Fruit fly (Drosophila melanogaster) whole organism, prepupa: ENCODE measurements around the gene Mur29B.

Source experiments
- Blimp-1 ChIP-seq: fragments of 200-800 bp; sonication (Bioruptor generic); optimal IDR thresholded peaks from 3 replicates; lab custom pipeline; 2017; ENCODE audit warnings: missing biosample characterization, missing genetic modification characterization, mild to moderate bottlenecking, moderate library complexity, missing genetic modification reagents
- CG11294 ChIP-seq: fragments of 200-800 bp; sonication (Bioruptor generic); IDR thresholded peaks from 2 replicates; pipeline ENCODE4 v1.3.6; 2022; ENCODE audit warnings: missing biosample characterization, missing genetic modification characterization
- CG11762 ChIP-seq: fragments of 200-800 bp; sonication (Bioruptor generic); optimal IDR thresholded peaks from 3 replicates; lab custom pipeline; 2016; ENCODE audit warnings: missing biosample characterization, missing genetic modification characterization; ENCODE audit not compliant: insufficient read depth
- CG11902 ChIP-seq: fragments of 200-800 bp; sonication (Bioruptor generic); optimal IDR thresholded peaks from 3 replicates; lab custom pipeline; 2016; ENCODE audit warnings: missing biosample characterization, missing genetic modification characterization
- CG15336 ChIP-seq: fragments of 200-800 bp; sonication (Bioruptor generic); IDR thresholded peaks from 2 replicates; pipeline ENCODE4 v1.3.6; 2022; ENCODE audit warnings: missing biosample characterization, missing genetic modification characterization
- CG16779 ChIP-seq: fragments of 200-800 bp; sonication (Bioruptor generic); optimal IDR thresholded peaks from 3 replicates; lab custom pipeline; 2017; ENCODE audit warnings: missing biosample characterization, mild to moderate bottlenecking, missing genetic modification characterization
- CG3032 ChIP-seq: fragments of 200-800 bp; optimal IDR thresholded peaks from 2 replicates; lab custom pipeline; 2019; ENCODE audit warnings: missing biosample characterization, mild to moderate bottlenecking, missing genetic modification characterization, moderate library complexity
- CG32006 ChIP-seq: fragments of 200-800 bp; sonication (Bioruptor generic); optimal IDR thresholded peaks from 3 replicates; lab custom pipeline; 2017; ENCODE audit warnings: missing biosample characterization, mild to moderate bottlenecking, missing genetic modification characterization
- CG34406 ChIP-seq: fragments of 200-800 bp; sonication (Bioruptor generic); optimal IDR thresholded peaks from 3 replicates; lab custom pipeline; 2016; ENCODE audit warnings: missing biosample characterization, missing genetic modification characterization
- CG3919 ChIP-seq: fragments of 200-800 bp; sonication (Bioruptor generic); optimal IDR thresholded peaks from 3 replicates; lab custom pipeline; 2016; ENCODE audit warnings: missing biosample characterization, missing genetic modification characterization
- CG4318 ChIP-seq: fragments of 200-800 bp; sonication (Bioruptor generic); optimal IDR thresholded peaks from 3 replicates; lab custom pipeline; 2017; ENCODE audit warnings: missing biosample characterization, mild to moderate bottlenecking, missing genetic modification characterization
- CG6163 ChIP-seq: fragments of 200-800 bp; sonication (Bioruptor generic); IDR thresholded peaks from 3 replicates; pipeline ENCODE4 v1.3.6; 2022; ENCODE audit warnings: missing biosample characterization, missing genetic modification characterization
- CG6276 ChIP-seq: fragments of 200-800 bp; sonication (Bioruptor generic); optimal IDR thresholded peaks from 2 replicates; lab custom pipeline; 2017; ENCODE audit warnings: missing biosample characterization, mild to moderate bottlenecking, missing genetic modification characterization
- CG6792 ChIP-seq: fragments of 200-800 bp; sonication (Bioruptor generic); optimal IDR thresholded peaks from 3 replicates; lab custom pipeline; 2016; ENCODE audit warnings: missing biosample characterization, missing genetic modification characterization
- CG6808 ChIP-seq: fragments of 200-800 bp; sonication (Bioruptor generic); optimal IDR thresholded peaks from 3 replicates; lab custom pipeline; 2017; ENCODE audit warnings: missing biosample characterization, missing genetic modification characterization, mild to moderate bottlenecking, moderate library complexity, missing genetic modification reagents
- CG6854 ChIP-seq: fragments of 200-800 bp; sonication (Bioruptor generic); optimal IDR thresholded peaks from 2 replicates; lab custom pipeline; 2017; ENCODE audit warnings: missing biosample characterization, mild to moderate bottlenecking, missing genetic modification characterization
- CG7368 ChIP-seq: fragments of 200-800 bp; sonication (Bioruptor generic); optimal IDR thresholded peaks from 3 replicates; lab custom pipeline; 2016; ENCODE audit warnings: missing biosample characterization, missing genetic modification characterization
- CG8319 ChIP-seq: fragments of 200-800 bp; sonication (Bioruptor generic); optimal IDR thresholded peaks from 3 replicates; lab custom pipeline; 2016; ENCODE audit warnings: missing biosample characterization, missing genetic modification characterization
- CG8632 ChIP-seq: fragments of 200-800 bp; sonication (Bioruptor generic); optimal IDR thresholded peaks from 3 replicates; lab custom pipeline; 2016; ENCODE audit warnings: missing biosample characterization, missing genetic modification characterization
- Eip75B ChIP-seq: fragments of 200-800 bp; sonication (Bioruptor generic); optimal IDR thresholded peaks from 3 replicates; lab custom pipeline; 2016; ENCODE audit warnings: missing biosample characterization, missing genetic modification characterization
- Eip78C ChIP-seq: fragments of 200-800 bp; sonication (Bioruptor generic); peaks from one replicate; lab custom pipeline; 2016; ENCODE audit warnings: missing biosample characterization, missing genetic modification characterization
- Eip93F ChIP-seq: fragments of 200-800 bp; sonication (Bioruptor generic); optimal IDR thresholded peaks from 2 replicates; lab custom pipeline; 2016; ENCODE audit warnings: missing biosample characterization, mild to moderate bottlenecking, missing genetic modification characterization
- Ets21C ChIP-seq: fragments of 200-800 bp; sonication (Bioruptor generic); optimal IDR thresholded peaks from 3 replicates; lab custom pipeline; 2016; ENCODE audit warnings: missing biosample characterization, missing genetic modification characterization
- Gug ChIP-seq: fragments of 200-800 bp; sonication (Bioruptor generic); IDR thresholded peaks from 2 replicates; pipeline ENCODE4 v1.3.6; 2022; ENCODE audit warnings: missing biosample characterization, missing genetic modification characterization
- Hr38 ChIP-seq: sonication (Bioruptor generic); optimal IDR thresholded peaks from 2 replicates; lab custom pipeline; 2016; ENCODE audit warnings: missing biosample characterization, missing genetic modification characterization
- Hr39 ChIP-seq: fragments of 200-800 bp; sonication (Bioruptor generic); optimal IDR thresholded peaks from 2 replicates; lab custom pipeline; 2016; ENCODE audit warnings: missing biosample characterization, missing genetic modification characterization
- Hr4 ChIP-seq: fragments of 200-800 bp; sonication (Bioruptor generic); optimal IDR thresholded peaks from 3 replicates; lab custom pipeline; 2016; ENCODE audit warnings: missing biosample characterization, missing genetic modification characterization
- Lpt ChIP-seq: fragments of 200-800 bp; sonication (Bioruptor generic); optimal IDR thresholded peaks from 3 replicates; lab custom pipeline; 2016; ENCODE audit warnings: missing biosample characterization, missing genetic modification characterization
- OdsH ChIP-seq: fragments of 200-800 bp; sonication (Bioruptor generic); optimal IDR thresholded peaks from 3 replicates; lab custom pipeline; 2016; ENCODE audit warnings: missing biosample characterization, missing genetic modification characterization
- Smox ChIP-seq: fragments of 200-800 bp; sonication (Bioruptor generic); optimal IDR thresholded peaks from 3 replicates; lab custom pipeline; 2016; ENCODE audit warnings: missing biosample characterization, missing genetic modification characterization
- Sox102F ChIP-seq: fragments of 200-800 bp; sonication (Bioruptor generic); optimal IDR thresholded peaks from 2 replicates; lab custom pipeline; 2016; ENCODE audit warnings: missing biosample characterization, mild to moderate bottlenecking, missing genetic modification characterization
- Sox14 ChIP-seq: fragments of 200-800 bp; sonication (Bioruptor generic); optimal IDR thresholded peaks from 3 replicates; lab custom pipeline; 2016; ENCODE audit warnings: missing biosample characterization, missing genetic modification characterization
- Sox15 ChIP-seq: fragments of 200-800 bp; sonication (Bioruptor generic); optimal IDR thresholded peaks from 3 replicates; lab custom pipeline; 2016; ENCODE audit warnings: missing biosample characterization, missing genetic modification characterization
- achi ChIP-seq: fragments of 200-800 bp; sonication (Bioruptor generic); optimal IDR thresholded peaks from 3 replicates; lab custom pipeline; 2016; ENCODE audit warnings: missing biosample characterization, missing genetic modification characterization
- acj6 ChIP-seq: fragments of 200-800 bp; sonication (Bioruptor generic); optimal IDR thresholded peaks from 3 replicates; lab custom pipeline; 2016; ENCODE audit warnings: missing biosample characterization, missing genetic modification characterization
- dac ChIP-seq: fragments of 200-800 bp; sonication (Bioruptor generic); optimal IDR thresholded peaks from 2 replicates; lab custom pipeline; 2017; ENCODE audit warnings: missing biosample characterization, mild to moderate bottlenecking, missing genetic modification characterization
- eg ChIP-seq: fragments of 200-800 bp; sonication (Bioruptor generic); IDR thresholded peaks from 3 replicates; pipeline ENCODE4 v1.3.6; 2022; ENCODE audit warnings: missing biosample characterization, missing genetic modification characterization
- esn ChIP-seq: fragments of 200-800 bp; sonication (Bioruptor generic); optimal IDR thresholded peaks from 2 replicates; lab custom pipeline; 2016; ENCODE audit warnings: missing biosample characterization, mild to moderate bottlenecking, missing genetic modification characterization, moderate library complexity
- fd59A ChIP-seq: fragments of 200-800 bp; sonication (Bioruptor generic); optimal IDR thresholded peaks from 2 replicates; lab custom pipeline; 2017; ENCODE audit warnings: missing biosample characterization, mild to moderate bottlenecking, missing genetic modification characterization, missing genetic modification reagents
- fkh ChIP-seq: fragments of 200-800 bp; sonication (Bioruptor generic); optimal IDR thresholded peaks from 3 replicates; lab custom pipeline; 2017; ENCODE audit warnings: missing biosample characterization, mild to moderate bottlenecking, missing genetic modification characterization, moderate library complexity
- lz ChIP-seq: fragments of 200-800 bp; sonication (Bioruptor generic); optimal IDR thresholded peaks from 3 replicates; lab custom pipeline; 2016; ENCODE audit warnings: missing biosample characterization, missing genetic modification characterization
- net ChIP-seq: fragments of 200-800 bp; sonication (Bioruptor generic); optimal IDR thresholded peaks from 3 replicates; lab custom pipeline; 2016; ENCODE audit warnings: missing biosample characterization, missing genetic modification characterization
- pdm3 ChIP-seq: fragments of 200-800 bp; sonication (Bioruptor generic); optimal IDR thresholded peaks from 3 replicates; lab custom pipeline; 2016; ENCODE audit warnings: missing biosample characterization, missing genetic modification characterization
- salr ChIP-seq, 2 experiments: fragments of 200-800 bp; sonication (Bioruptor generic); optimal IDR thresholded peaks; 3 replicates each; lab custom pipeline; 2016 to 2018; ENCODE audit warnings: missing biosample characterization in 2 of 2, missing genetic modification characterization in 2 of 2, mild to moderate bottlenecking in 1 of 2
- spab ChIP-seq: fragments of 200-800 bp; sonication (Bioruptor generic); optimal IDR thresholded peaks from 2 replicates; lab custom pipeline; 2017; ENCODE audit warnings: missing biosample characterization, mild to moderate bottlenecking, missing genetic modification characterization, missing genetic modification reagents
- ss ChIP-seq, 2 experiments: fragments of 200-800 bp; sonication (Bioruptor generic); optimal IDR thresholded peaks; 2 replicates in 1 of 2; 3 replicates in 1 of 2; lab custom pipeline; 2017 to 2018; ENCODE audit warnings: mild to moderate bottlenecking in 2 of 2, missing biosample characterization in 2 of 2, missing genetic modification characterization in 2 of 2, moderate library complexity in 1 of 2
- topi ChIP-seq: fragments of 200-800 bp; sonication (Bioruptor generic); optimal IDR thresholded peaks from 3 replicates; lab custom pipeline; 2016; ENCODE audit warnings: missing biosample characterization, missing genetic modification characterization
- vri ChIP-seq: fragments of 200-800 bp; sonication (Bioruptor generic); optimal IDR thresholded peaks from 3 replicates; lab custom pipeline; 2016; ENCODE audit warnings: missing biosample characterization, mild to moderate bottlenecking, missing genetic modification characterization

The Mur29B gene

DNA sequence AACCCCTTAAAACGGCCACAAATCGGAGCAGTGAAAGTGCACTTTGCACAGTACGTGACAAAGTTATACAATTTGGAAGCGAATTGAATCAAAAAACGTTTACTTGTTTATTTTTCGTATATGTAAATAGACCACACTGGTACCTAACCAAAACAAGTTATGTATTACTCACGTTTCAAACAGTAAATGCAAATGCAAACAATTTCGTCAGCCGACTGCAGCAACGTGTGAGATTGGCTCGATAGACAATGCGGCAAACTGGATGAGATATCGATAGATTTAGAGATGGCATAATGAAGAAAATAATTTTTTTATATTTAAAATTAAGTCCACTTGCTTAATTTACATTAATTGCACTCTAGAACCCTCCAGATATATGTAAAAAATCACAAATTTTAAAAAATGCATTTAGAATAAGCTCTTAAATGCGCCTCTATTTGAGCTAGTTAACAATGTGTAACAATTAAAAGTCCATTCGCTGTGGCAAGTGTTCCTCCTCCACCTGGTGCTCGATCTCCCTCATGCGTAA is 29.6 kb downstream of the Mur29B start, which contains the start of gene AlaRS (continued):
- TF ChIP-seq achi = peak; percentile 39
- peak in 1 of 2 experiments; percentile 19 for TF ChIP-seq salr (GFP tag; optimal IDR thresholded peaks at IDR 0.05; lab: Kevin White, UChicago)
- TF ChIP-seq Hr38 = no peak
- no peak for TF ChIP-seq CG6276 (GFP tag; lab: Kevin White, UChicago)
- peak; percentile 44 for TF ChIP-seq topi (GFP tag; lab: Kevin White, UChicago)
- TF ChIP-seq CG6808 (GFP tag; lab: Kevin White, UChicago) = peak; percentile 15
- TF ChIP-seq CG6792 = peak; percentile 16
- TF ChIP-seq lz = peak; percentile 38
- TF ChIP-seq Smox (GFP tag; lab: Kevin White, UChicago) = peak; percentile 64
- TF ChIP-seq CG11294 = no peak
- TF ChIP-seq Hr4 (GFP tag; lab: Kevin White, UChicago) = peak; percentile 48
- TF ChIP-seq CG7368 (GFP tag; lab: Kevin White, UChicago) = no peak
- peak; percentile 8 for TF ChIP-seq CG3032 (tag; lab: Kevin White, UChicago)
- TF ChIP-seq CG6854 (GFP tag; lab: Kevin White, UChicago) = peak; percentile 5
- TF ChIP-seq Eip75B (GFP tag; lab: Kevin White, UChicago) = peak; percentile 38
- TF ChIP-seq dac (GFP tag; lab: Kevin White, UChicago) = no peak
- TF ChIP-seq vri (GFP tag; lab: Kevin White, UChicago) = peak; percentile 71
- TF ChIP-seq, all 60 proteins: peak for 43

DNA sequence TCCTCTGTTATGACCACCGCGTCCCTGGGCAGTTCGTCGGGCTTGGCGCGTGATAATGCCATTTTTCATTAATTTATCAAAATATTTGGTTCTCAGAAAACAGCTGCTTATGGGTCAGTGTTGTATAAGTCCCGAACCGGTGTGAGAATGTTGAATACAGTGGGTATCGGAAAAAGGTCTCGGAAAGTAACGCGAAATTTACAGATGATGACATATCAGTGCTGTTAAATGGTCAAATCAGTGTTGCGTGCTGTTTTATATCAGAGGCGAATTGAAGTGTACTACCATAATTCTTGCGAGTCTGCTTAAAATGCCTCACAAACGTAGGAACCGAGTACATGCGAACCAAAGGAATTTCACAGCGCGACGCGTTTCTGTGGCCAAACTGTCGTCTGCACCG is 30.7 kb downstream of the Mur29B start, which contains the start of the genes CG13392 and Rcd4:
Gene CG13392, minus strand, starts transcription at position 162 of the 400 bp plus-strand sequence.
Gene Rcd4, plus strand, starts transcription at position 216 of the 400 bp plus-strand sequence.
- peak; percentile 41 for TF ChIP-seq CG32006 (GFP tag; lab: Kevin White, UChicago)
- TF ChIP-seq CG6792 = peak; percentile 58
- TF ChIP-seq eg (GFP tag; lab: Robert Waterston, UW) = peak; percentile 64
- TF ChIP-seq Sox14 (GFP tag; lab: Kevin White, UChicago) = peak; percentile 62
- TF ChIP-seq CG16779 (tag; lab: Kevin White, UChicago) = no peak
- peak; percentile 26 for TF ChIP-seq CG8632 (GFP tag; lab: Kevin White, UChicago)
- peak; percentile 36 for TF ChIP-seq CG6854 (GFP tag; lab: Kevin White, UChicago)
- TF ChIP-seq CG4318 (GFP tag; lab: Kevin White, UChicago) = no peak
- TF ChIP-seq Lpt (GFP tag; lab: Kevin White, UChicago) = peak; percentile 3
- peak; percentile 60 for TF ChIP-seq acj6 (GFP tag; lab: Kevin White, UChicago)
- no peak for TF ChIP-seq Hr38
- peak; percentile 59 for TF ChIP-seq CG7368 (GFP tag; lab: Kevin White, UChicago)
- peak; percentile 75 for TF ChIP-seq lz
- peak in 1 of 2 experiments; percentile 26 for TF ChIP-seq ss (GFP tag; optimal IDR thresholded peaks at IDR 0.05; lab: Kevin White, UChicago)
- peak; percentile 79 for TF ChIP-seq CG3919 (GFP tag; lab: Kevin White, UChicago)
- TF ChIP-seq Gug = no peak
- TF ChIP-seq Eip93F = no peak
- TF ChIP-seq CG6163 (GFP tag; lab: Robert Waterston, UW) = peak; percentile 69; the same call in 2 of the 3 replicates
- peak; percentile 66 for TF ChIP-seq Hr39
- TF ChIP-seq Ets21C (GFP tag; lab: Kevin White, UChicago) = peak; percentile 42
- TF ChIP-seq dac (GFP tag; lab: Kevin White, UChicago) = no peak
- peak; percentile 77 for TF ChIP-seq esn (GFP tag; lab: Kevin White, UChicago)
- TF ChIP-seq CG11902 (GFP tag; lab: Kevin White, UChicago) = peak; percentile 39
- no peak for TF ChIP-seq fd59A (GFP tag; lab: Kevin White, UChicago)
- peak; percentile 47 for TF ChIP-seq CG3032 (tag; lab: Kevin White, UChicago)
- peak; percentile 57 for TF ChIP-seq pdm3 (GFP tag; lab: Kevin White, UChicago)
- TF ChIP-seq CG11762 (GFP tag; lab: Kevin White, UChicago) = peak; percentile 21
- TF ChIP-seq OdsH = peak; percentile 63
- TF ChIP-seq vri (GFP tag; lab: Kevin White, UChicago) = peak; percentile 92
- TF ChIP-seq Smox (GFP tag; lab: Kevin White, UChicago) = peak; percentile 49
- TF ChIP-seq CG15336 (GFP tag; lab: Robert Waterston, UW) = no peak
- peak; percentile 52 for TF ChIP-seq net
- TF ChIP-seq achi = peak; percentile 80
- TF ChIP-seq Sox102F (GFP tag; lab: Kevin White, UChicago) = peak; percentile 65
- TF ChIP-seq Eip78C (GFP tag; lab: Kevin White, UChicago) = peak; percentile 78
- TF ChIP-seq CG34406 (GFP tag; lab: Kevin White, UChicago) = peak; percentile 14
- TF ChIP-seq Sox15 (GFP tag; lab: Kevin White, UChicago) = no peak
- no peak for TF ChIP-seq Blimp-1
- no peak for TF ChIP-seq CG8319 (GFP tag; lab: Kevin White, UChicago)
- no peak for TF ChIP-seq spab (GFP tag; lab: Kevin White, UChicago)
- TF ChIP-seq fkh (GFP tag; lab: Kevin White, UChicago) = no peak
